Worm (Caenorhabditis elegans) whole organism, midembryonic: Measurements from ENCODE around the gene catp-3.

Experiments used
- T22C8.4 ChIP-seq: fragments of 200-800 bp; sonication (Bioruptor generic); IDR thresholded peaks from 2 replicates; pipeline ENCODE4 v1.3.6; 2022; ENCODE audit warnings: missing genetic modification characterization, missing compliant biosample characterization
- cog-1 ChIP-seq: sonication (generic microtip); optimal IDR thresholded peaks from 2 replicates; lab custom pipeline; 2016; ENCODE audit warnings: missing genetic modification characterization, missing compliant biosample characterization
- flt-1 ChIP-seq: fragments of 200-800 bp; sonication (Bioruptor generic); IDR thresholded peaks from 2 replicates; pipeline ENCODE4 v1.3.6; 2022; ENCODE audit warnings: missing genetic modification characterization, missing compliant biosample characterization
- klf-2 ChIP-seq: fragments of 200-800 bp; sonication (Bioruptor generic); conservative IDR thresholded peaks from 2 replicates; pipeline ENCODE4 v1.3.6; 2022; ENCODE audit warnings: missing genetic modification reagents, missing genetic modification characterization, missing compliant biosample characterization
- med-1 ChIP-seq: sonication (generic microtip); optimal IDR thresholded peaks from 2 replicates; lab custom pipeline; 2017; ENCODE audit warnings: missing genetic modification characterization, mild to moderate bottlenecking, missing compliant biosample characterization, antibody characterized with exemption, missing genetic modification reagents; ENCODE audit not compliant: insufficient read depth
- ref-1 ChIP-seq: fragments of 200-800 bp; sonication (Bioruptor generic); conservative IDR thresholded peaks from 2 replicates; pipeline ENCODE4 v1.3.6; 2022; ENCODE audit warnings: missing genetic modification reagents, missing genetic modification characterization, missing compliant biosample characterization
- tab-1 ChIP-seq: fragments of 200-800 bp; sonication (Bioruptor generic); IDR thresholded peaks from 2 replicates; pipeline ENCODE4 v1.3.6; 2022; ENCODE audit warnings: missing genetic modification characterization, missing compliant biosample characterization
- ztf-23 ChIP-seq: fragments of 200-800 bp; sonication (Bioruptor generic); IDR thresholded peaks from 2 replicates; pipeline ENCODE4 v1.3.6; 2022; ENCODE audit warnings: missing genetic modification reagents, missing genetic modification characterization, missing compliant biosample characterization
- ztf-29 ChIP-seq: fragments of 200-800 bp; sonication (Bioruptor generic); IDR thresholded peaks from 2 replicates; pipeline ENCODE4 v1.3.6; 2022; ENCODE audit warnings: missing genetic modification reagents, missing genetic modification characterization, missing compliant biosample characterization

Gene catp-3

ce11 chrV:8055170-8055569, 20.6 kb upstream of the catp-3 start:
- no peak for TF ChIP-seq flt-1 (GFP tag; lab: Robert Waterston, UW)
- TF ChIP-seq ref-1 = no peak
- no peak for TF ChIP-seq ztf-23
- no peak for TF ChIP-seq tab-1 (GFP tag; lab: Robert Waterston, UW)
- TF ChIP-seq ztf-29 (GFP tag; lab: Robert Waterston, UW) = no peak
- TF ChIP-seq T22C8.4 (GFP tag; lab: Robert Waterston, UW) = no peak
- no peak for TF ChIP-seq klf-2
- TF ChIP-seq cog-1 (tag; lab: Kevin White, UChicago) = no peak
- TF ChIP-seq med-1 = no peak

DNA sequence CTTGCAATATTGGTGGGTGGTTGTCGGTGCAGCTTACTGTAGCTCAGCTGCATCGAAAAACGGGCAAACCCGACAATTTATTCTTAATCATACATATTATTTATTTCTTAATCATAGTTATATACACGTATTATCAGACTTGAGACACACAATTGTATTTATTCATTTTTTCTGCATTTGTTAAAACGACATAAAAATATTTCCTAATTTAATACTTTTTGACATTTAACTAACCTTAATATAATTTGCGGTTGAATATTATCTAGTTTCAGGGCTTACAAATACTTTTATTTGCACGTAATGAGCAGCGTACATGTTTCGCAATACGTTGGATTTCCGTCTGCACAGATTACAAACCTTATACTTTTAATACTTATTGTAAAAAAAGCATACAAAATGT, 17.5 kb upstream of the catp-3 start, which contains the start of gene str-138:
Gene str-138 (plus strand): TSS at position 301 of the 400 bp plus-strand sequence.
- no peak for TF ChIP-seq tab-1 (GFP tag; lab: Robert Waterston, UW)
- no peak for TF ChIP-seq flt-1 (GFP tag; lab: Robert Waterston, UW)
- TF ChIP-seq med-1 = no peak

DNA sequence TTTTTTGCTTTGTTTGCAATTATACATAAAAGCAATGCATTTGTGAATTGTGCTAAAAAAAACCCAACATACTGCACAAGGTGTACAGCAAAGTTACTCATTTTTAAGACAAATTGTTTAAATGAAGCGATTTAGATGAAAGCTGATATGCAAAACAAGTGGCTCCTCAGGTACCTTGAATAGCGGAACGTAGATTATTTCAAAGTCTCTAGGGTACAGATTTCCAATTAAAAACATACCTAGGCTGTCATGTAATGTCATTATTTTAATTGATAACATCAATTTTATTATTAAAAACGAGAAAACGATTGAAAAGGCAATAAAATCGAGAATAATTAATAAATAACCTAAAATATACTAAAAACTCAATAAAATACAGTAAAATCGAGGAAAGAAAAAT, 13.7 kb upstream of the catp-3 start, which contains the start of gene str-139:
Gene str-139 (minus strand): TSS at position 101 of the 400 bp plus-strand sequence.
- TF ChIP-seq klf-2 (no peak), med-1 (no peak), tab-1 (GFP tag; lab: Robert Waterston, UW) (no peak), cog-1 (tag; lab: Kevin White, UChicago) (no peak), T22C8.4 (GFP tag; lab: Robert Waterston, UW) (no peak), ref-1 (no peak), ztf-23 (no peak), flt-1 (GFP tag; lab: Robert Waterston, UW) (no peak), ztf-29 (GFP tag; lab: Robert Waterston, UW) (no peak)

- TF ChIP-seq tab-1 (GFP tag; lab: Robert Waterston, UW) (no peak), ref-1 (no peak), cog-1 (tag; lab: Kevin White, UChicago) (no peak), ztf-29 (GFP tag; lab: Robert Waterston, UW) (no peak), klf-2 (no peak), flt-1 (GFP tag; lab: Robert Waterston, UW) (no peak), T22C8.4 (GFP tag; lab: Robert Waterston, UW) (no peak), med-1 (no peak), ztf-23 (no peak)
These were observed 8.0 kb upstream of the catp-3 start, which contains the start of gene str-140 for ce11 chrV:8067800-8068199. Gene str-140, minus strand, starts transcription at chrV:8067900.

DNA sequence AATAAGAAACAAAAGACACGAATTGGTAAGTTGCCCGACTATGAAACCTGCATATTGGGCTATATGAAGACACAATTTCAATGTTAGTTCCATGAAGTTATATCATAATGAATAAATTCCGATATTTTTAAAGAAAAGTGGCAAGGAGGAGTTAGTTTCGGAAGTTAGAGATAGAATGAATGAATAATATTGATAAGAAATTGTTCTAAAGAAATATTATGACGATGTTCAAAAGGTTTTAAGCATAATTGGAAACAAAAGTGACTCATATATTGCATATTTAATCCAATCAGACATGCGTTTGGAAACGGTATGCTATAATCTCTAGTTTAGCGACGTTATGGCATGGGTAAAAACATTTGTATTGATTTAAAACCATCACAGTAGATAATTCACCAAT, 6.2 kb upstream of the catp-3 start, which contains the start of gene str-143:
Gene str-143 (minus strand): TSS at position 101 of the 400 bp plus-strand sequence.
- TF ChIP-seq klf-2 = no peak
- TF ChIP-seq ztf-29 (GFP tag; lab: Robert Waterston, UW) = no peak
- no peak for TF ChIP-seq med-1
- no peak for TF ChIP-seq ref-1
- TF ChIP-seq flt-1 (GFP tag; lab: Robert Waterston, UW) = no peak
- TF ChIP-seq T22C8.4 (GFP tag; lab: Robert Waterston, UW) = no peak

- no peak for TF ChIP-seq cog-1 (tag; lab: Kevin White, UChicago)
- TF ChIP-seq T22C8.4 (GFP tag; lab: Robert Waterston, UW) = no peak
- TF ChIP-seq klf-2 = no peak
- TF ChIP-seq ztf-29 (GFP tag; lab: Robert Waterston, UW) = no peak
- no peak for TF ChIP-seq flt-1 (GFP tag; lab: Robert Waterston, UW)
- TF ChIP-seq tab-1 (GFP tag; lab: Robert Waterston, UW) = no peak
- TF ChIP-seq med-1 = no peak
- TF ChIP-seq ref-1 = no peak
- no peak for TF ChIP-seq ztf-23
These were observed 3.8 kb upstream of the catp-3 start, which contains the start of gene str-144 for ce11 chrV:8072047-8072446. Gene str-144, minus strand, starts transcription at chrV:8072147.

DNA sequence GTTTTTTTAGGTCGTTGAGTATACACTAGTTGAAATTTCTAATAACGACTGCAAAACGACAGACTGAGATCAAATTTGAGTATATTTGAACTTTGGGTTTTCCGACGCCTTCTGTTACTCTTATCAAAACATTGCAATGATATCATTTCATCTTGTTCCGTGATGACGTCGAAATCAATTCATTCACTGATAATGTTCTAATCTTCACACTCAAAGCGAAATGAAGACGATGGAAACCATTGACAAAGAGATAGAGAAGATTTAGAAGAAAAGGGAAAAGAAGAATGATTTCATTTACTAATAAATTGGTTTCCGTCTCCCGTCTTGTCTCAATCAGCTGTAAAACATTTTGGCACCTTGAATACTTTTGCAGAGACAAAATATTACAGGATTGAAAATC, 2.6 kb upstream of the catp-3 start:
- TF ChIP-seq ztf-23 (no peak), ztf-29 (GFP tag; lab: Robert Waterston, UW) (no peak), ref-1 (no peak), T22C8.4 (GFP tag; lab: Robert Waterston, UW) (no peak), tab-1 (GFP tag; lab: Robert Waterston, UW) (no peak), med-1 (no peak), cog-1 (tag; lab: Kevin White, UChicago) (no peak), flt-1 (GFP tag; lab: Robert Waterston, UW) (no peak), klf-2 (no peak)

DNA sequence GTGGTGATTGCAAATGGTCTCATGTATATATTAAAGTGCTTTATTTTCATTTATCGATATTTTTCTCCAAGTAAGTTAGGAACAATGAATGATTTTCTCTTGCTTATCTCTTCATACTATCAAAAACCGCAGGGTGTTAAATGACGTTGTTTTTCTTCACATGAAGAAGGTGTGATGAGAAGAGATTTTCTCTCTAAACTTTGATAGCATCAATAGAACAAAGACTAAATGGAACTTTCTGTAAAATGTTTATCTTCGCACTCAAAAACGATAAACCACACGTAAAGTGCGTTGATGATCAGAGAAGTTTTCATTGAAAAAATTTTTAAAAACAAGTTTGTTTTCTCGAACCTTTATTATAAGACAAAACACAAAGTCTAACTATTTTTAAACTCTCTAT, 4.0 kb downstream of the catp-3 start:
- no peak for TF ChIP-seq ref-1
- no peak for TF ChIP-seq cog-1 (tag; lab: Kevin White, UChicago)
- no peak for TF ChIP-seq tab-1 (GFP tag; lab: Robert Waterston, UW)
- TF ChIP-seq ztf-23 = no peak
- no peak for TF ChIP-seq ztf-29 (GFP tag; lab: Robert Waterston, UW)
- no peak for TF ChIP-seq flt-1 (GFP tag; lab: Robert Waterston, UW)
- no peak for TF ChIP-seq med-1
- TF ChIP-seq klf-2 = no peak
- no peak for TF ChIP-seq T22C8.4 (GFP tag; lab: Robert Waterston, UW)

DNA sequence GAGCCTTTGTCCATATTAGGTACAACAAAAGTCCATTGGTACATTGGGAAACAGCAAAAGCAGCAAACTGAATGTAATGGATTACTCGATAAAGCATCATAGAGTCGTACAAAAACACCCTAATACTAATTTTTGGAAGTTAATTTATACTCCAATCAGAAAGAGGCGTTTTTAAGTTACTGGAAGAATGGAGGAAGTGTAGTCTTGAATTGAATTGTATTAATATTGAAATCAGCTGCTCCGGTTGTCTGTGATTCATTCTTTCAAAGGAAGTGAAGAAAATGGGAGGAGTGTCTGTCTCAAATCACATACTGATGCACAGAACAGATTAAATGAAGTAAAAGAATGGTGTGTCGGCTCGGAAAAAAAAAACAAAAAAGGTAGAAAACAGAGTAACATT, 5.8 kb downstream of the catp-3 start, which contains the start of gene str-131:
Gene str-131 (minus strand): TSS at position 101 of the 400 bp plus-strand sequence.
- TF ChIP-seq T22C8.4 (GFP tag; lab: Robert Waterston, UW) (no peak), ztf-23 (no peak), klf-2 (no peak), ztf-29 (GFP tag; lab: Robert Waterston, UW) (no peak)

DNA sequence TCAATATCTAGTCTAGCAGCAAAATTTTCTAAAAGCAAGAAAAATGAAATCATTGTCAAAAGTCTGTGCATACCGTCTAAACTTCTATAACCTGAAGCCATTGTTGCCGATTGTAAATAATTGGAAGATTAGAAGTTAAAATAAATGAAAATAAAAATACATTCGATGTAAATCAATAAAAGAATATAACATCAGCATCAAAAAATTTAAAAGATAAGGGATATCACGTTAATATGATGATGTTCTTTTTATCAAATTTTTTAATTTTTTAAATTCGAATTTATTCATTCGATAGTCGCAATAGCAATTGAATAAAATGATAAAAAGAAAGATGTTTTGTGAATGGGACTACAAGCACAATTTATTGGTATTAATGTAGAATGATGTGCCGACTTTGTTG, 9.3 kb downstream of the catp-3 start, which contains the start of gene C09H5.7:
Gene C09H5.7 (minus strand): TSS at position 101 of the 400 bp plus-strand sequence.
- TF ChIP-seq klf-2 (no peak), med-1 (no peak), ztf-23 (no peak), flt-1 (GFP tag; lab: Robert Waterston, UW) (no peak), ref-1 (no peak), tab-1 (GFP tag; lab: Robert Waterston, UW) (no peak), ztf-29 (GFP tag; lab: Robert Waterston, UW) (no peak), cog-1 (tag; lab: Kevin White, UChicago) (no peak)

DNA sequence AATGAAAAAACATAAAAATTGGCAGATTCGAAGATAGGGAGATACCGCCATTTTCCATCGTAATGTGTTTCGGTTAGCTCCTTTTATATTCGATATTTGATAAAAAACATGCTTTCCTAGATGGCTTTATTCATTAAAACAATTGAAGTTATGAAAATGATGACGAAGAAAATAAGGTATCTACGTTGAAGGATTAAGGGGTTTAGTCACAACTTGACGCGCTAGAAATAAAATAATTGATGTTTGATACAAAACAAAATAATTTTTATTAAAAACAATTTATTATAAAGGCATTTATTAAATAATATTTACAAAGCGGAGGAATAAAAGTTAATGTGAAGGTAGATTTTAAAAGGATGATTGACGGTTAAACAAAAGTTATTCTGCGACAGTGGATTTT, 14.8 kb downstream of the catp-3 start, which contains the start of gene str-130:
Gene str-130 (minus strand): TSS at position 101 of the 400 bp plus-strand sequence.
- TF ChIP-seq med-1 = no peak
- no peak for TF ChIP-seq T22C8.4 (GFP tag; lab: Robert Waterston, UW)
- no peak for TF ChIP-seq klf-2
- TF ChIP-seq ztf-29 (GFP tag; lab: Robert Waterston, UW) = no peak
- no peak for TF ChIP-seq ref-1
- TF ChIP-seq tab-1 (GFP tag; lab: Robert Waterston, UW) = no peak
- no peak for TF ChIP-seq flt-1 (GFP tag; lab: Robert Waterston, UW)
- no peak for TF ChIP-seq ztf-23
- TF ChIP-seq cog-1 (tag; lab: Kevin White, UChicago) = no peak
